Worm (Caenorhabditis elegans): ENCODE results near the gene tbc-9.
A peak's percentile ranks its signal among the peaks of the same experiment; 100 is the strongest.
"Not testable (repeated sequence)": the region's sequence is repeated elsewhere in the genome, so short reads cannot be mapped to it uniquely, and the experiment has no call there.

The tbc-9 gene

DNA sequence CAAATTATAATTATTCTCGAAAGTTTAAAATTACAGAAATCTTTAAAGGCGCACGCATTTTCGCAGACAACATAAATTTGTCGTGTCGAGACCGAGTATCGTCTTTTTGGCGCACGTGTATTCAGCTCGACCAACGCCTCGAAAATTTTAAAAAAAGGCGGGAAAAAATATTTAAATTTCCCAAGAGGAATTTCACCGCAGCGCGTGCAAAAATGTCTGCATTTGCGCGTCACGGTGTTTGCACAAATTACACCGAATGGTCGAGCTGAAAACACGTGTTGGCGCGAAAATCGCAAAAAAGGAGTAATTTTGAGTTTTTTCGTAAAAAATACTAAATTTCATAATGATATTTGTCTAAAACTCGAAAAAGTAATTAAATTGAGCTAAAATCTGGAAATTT, 51.9 kb downstream of the tbc-9 start:
- TF ChIP-seq lin-38 (GFP tag; IDR thresholded peaks at IDR 0.05): peak; percentile 38; the same call in 1 of the 2 replicates
- TF ChIP-seq nhr-42 (GFP tag; IDR thresholded peaks at IDR 0.05): no peak

DNA sequence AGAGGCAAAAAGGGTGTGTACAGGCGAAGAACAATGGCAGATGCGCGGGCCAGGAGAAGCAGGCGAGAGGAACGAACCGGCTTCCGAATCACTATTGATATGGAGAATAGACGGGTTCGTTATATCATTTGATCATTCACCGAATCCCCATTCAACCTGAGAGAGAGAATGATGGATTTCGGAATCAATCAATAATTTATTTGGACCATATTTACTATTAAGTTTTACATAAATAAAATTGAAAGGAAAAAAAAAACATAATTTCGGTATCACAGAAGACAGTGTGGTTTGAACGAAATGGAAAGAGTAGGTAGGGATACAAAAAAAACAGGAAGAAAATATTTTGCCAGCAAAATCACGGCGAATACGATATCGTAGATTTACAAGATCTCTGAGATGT, 57.4 kb downstream of the tbc-9 start, which contains the start of gene mam-3:
mam-3 (minus strand) TSS at position 101 of the 400 bp plus-strand sequence.
- TF ChIP-seq rbr-2 (tag; optimal IDR thresholded peaks at IDR 0.05) (no peak), ceh-28 (tag; optimal IDR thresholded peaks at IDR 0.05) (no peak), mxl-3 (GFP tag; optimal IDR thresholded peaks at IDR 0.05) (no peak), daf-19 (GFP tag; conservative IDR thresholded peaks at IDR 0.05) (no peak), dmd-6 (GFP tag; IDR thresholded peaks at IDR 0.05) (no peak), tra-1 (GFP tag; IDR thresholded peaks at IDR 0.05) (no peak), lin-1 (GFP tag; IDR thresholded peaks at IDR 0.05) (no peak), nhr-41 (GFP tag; IDR thresholded peaks at IDR 0.05) (no peak), Y5F2A.4 (GFP tag; optimal IDR thresholded peaks at IDR 0.05) (no peak), T26A8.4 (GFP tag; IDR thresholded peaks at IDR 0.05) (no peak)

DNA sequence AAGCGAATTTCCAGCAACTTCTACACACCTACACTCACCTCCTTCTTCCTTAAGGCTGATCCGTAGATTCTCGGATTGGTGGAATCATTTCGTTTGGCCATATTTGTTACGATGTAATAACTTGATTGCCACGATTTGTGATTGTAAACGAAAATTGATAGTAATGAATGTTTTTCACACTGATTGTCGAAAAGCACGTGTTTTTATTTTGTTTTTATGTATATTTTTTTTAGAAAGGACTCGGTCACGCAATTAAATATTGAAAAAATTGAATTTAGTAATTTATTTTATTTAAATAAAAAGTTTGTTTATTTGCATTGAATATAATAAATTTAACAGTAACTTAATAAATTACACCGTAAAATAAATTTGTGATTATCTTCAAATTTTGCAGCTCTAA, 68.8 kb downstream of the tbc-9 start, which contains the start of gene K09B11.5:
K09B11.5 (minus strand) TSS at position 101 of the 400 bp plus-strand sequence.
- not testable (repeated sequence) for TF ChIP-seq egl-43 (GFP tag; IDR thresholded peaks at IDR 0.05); daf-12 (tag; optimal IDR thresholded peaks at IDR 0.05); nhr-48 (tag; optimal IDR thresholded peaks at IDR 0.05)

DNA sequence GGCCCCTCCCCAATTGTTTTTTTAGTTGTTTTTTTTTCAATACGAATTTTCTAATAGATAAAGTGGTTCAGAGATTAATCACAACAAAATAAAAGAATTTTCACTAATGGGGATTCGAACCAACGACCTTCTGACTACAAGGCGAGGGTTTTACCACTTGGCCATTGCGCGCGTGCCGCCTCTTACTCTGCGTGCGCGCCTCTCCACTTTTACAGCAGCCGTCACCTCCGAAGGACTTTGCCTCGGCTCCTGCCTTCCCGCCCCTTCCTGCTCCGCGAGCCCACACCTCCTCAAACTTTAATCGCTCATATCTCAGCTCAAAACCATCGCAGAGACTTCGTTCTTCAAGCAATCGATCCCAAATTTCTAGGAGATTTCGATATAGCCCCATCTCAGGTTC, 72.5 kb downstream of the tbc-9 start:
- peak; percentile 93 for TF ChIP-seq set-16 (GFP tag; IDR thresholded peaks at IDR 0.05)
- peak; percentile 51; the same call in 1 of the 2 replicates for TF ChIP-seq arid-1 (GFP tag; conservative IDR thresholded peaks at IDR 0.05)
- peak; percentile 87 for TF ChIP-seq egl-43 (GFP tag; IDR thresholded peaks at IDR 0.05)
- 0 out of 2 replicates have a peak, but pooled peaks have one; percentile 51 for TF ChIP-seq saeg-2 (GFP tag; IDR thresholded peaks at IDR 0.05)
- TF ChIP-seq lim-7 (GFP tag; IDR thresholded peaks at IDR 0.05): peak; percentile 64
- peak; percentile 56; the same call in 1 of the 2 replicates for TF ChIP-seq pha-4 (GFP tag; IDR thresholded peaks at IDR 0.05)
- not testable (repeated sequence) for TF ChIP-seq pha-4 (tag; optimal IDR thresholded peaks at IDR 0.05)
- TF ChIP-seq dmd-6 (GFP tag; IDR thresholded peaks at IDR 0.05): peak; percentile 49
- peak; percentile 68; the same call in 1 of the 2 replicates for TF ChIP-seq nhr-42 (GFP tag; IDR thresholded peaks at IDR 0.05)
- TF ChIP-seq T26A8.4 (GFP tag; IDR thresholded peaks at IDR 0.05): peak; percentile 54; the same call in 1 of the 2 replicates
- peak; percentile 91 for TF ChIP-seq snpc-1.2 (GFP tag; IDR thresholded peaks at IDR 0.05)
- peak; percentile 71 for TF ChIP-seq lin-38 (GFP tag; IDR thresholded peaks at IDR 0.05)
- TF ChIP-seq madf-9 (GFP tag; conservative IDR thresholded peaks at IDR 0.05): peak; percentile 43; the same call in 1 of the 2 replicates
- peak; percentile 79; the same call in 1 of the 2 replicates for TF ChIP-seq D1046.2 (GFP tag; IDR thresholded peaks at IDR 0.05)
- TF ChIP-seq hmg-1.1 (GFP tag; IDR thresholded peaks at IDR 0.05): peak; percentile 68
- 0 out of 2 replicates have a peak, but pooled peaks have one; percentile 9 for TF ChIP-seq Y48G9A.11 (GFP tag; IDR thresholded peaks at IDR 0.05)
- peak; percentile 5 for TF ChIP-seq rbr-2 (tag; optimal IDR thresholded peaks at IDR 0.05)
- peak; percentile 47; the same call in 1 of the 2 replicates for TF ChIP-seq vab-7 (GFP tag; IDR thresholded peaks at IDR 0.05)
- peak; percentile 25; the same call in 1 of the 2 replicates for TF ChIP-seq lin-1 (GFP tag; IDR thresholded peaks at IDR 0.05)

DNA sequence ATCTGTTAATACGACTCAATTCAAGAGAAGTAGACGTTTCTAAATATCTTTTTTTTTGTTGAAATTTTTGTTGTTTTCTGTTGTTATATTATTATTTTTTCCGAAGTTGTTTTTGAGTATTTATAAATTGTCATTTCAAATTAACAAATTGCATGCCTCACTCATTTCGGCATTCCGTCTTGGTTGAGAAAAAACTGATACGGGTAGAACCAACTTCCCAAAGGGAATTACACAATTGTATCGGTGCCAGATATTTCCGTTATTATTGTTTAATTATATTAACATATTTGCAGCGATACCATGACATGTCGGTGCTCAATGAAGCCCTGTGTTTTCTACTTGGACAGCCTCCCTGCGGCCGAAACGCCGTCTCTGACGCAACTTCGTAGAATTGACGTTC, 73.4 kb downstream of the tbc-9 start, which contains the start of gene K09B11.4:
K09B11.4 (plus strand) TSS at position 301 of the 400 bp plus-strand sequence.
- TF ChIP-seq egl-27 (tag; optimal IDR thresholded peaks at IDR 0.05): no peak
- TF ChIP-seq egl-43 (GFP tag; IDR thresholded peaks at IDR 0.05): no peak
- no peak for TF ChIP-seq nhr-48 (tag; optimal IDR thresholded peaks at IDR 0.05)
- no peak for TF ChIP-seq spr-3 (GFP tag; optimal IDR thresholded peaks at IDR 0.05)
- no peak for TF ChIP-seq ztf-7 (tag; optimal IDR thresholded peaks at IDR 0.05)
- no peak for TF ChIP-seq nhr-77 (tag; optimal IDR thresholded peaks at IDR 0.05)
- TF ChIP-seq zip-11 (GFP tag; IDR thresholded peaks at IDR 0.05): no peak
- no peak for TF ChIP-seq nhr-41 (GFP tag; IDR thresholded peaks at IDR 0.05)
- no peak for TF ChIP-seq lim-7 (GFP tag; IDR thresholded peaks at IDR 0.05)
- no peak for TF ChIP-seq skn-1 (tag; optimal IDR thresholded peaks at IDR 0.05)
- no peak for TF ChIP-seq dmd-9 (GFP tag; IDR thresholded peaks at IDR 0.05)
- no peak for TF ChIP-seq nhr-237 (tag; optimal IDR thresholded peaks at IDR 0.05)
- TF ChIP-seq mdt-29 (GFP tag; IDR thresholded peaks at IDR 0.05): no peak
- no peak for TF ChIP-seq sdz-12 (GFP tag; optimal IDR thresholded peaks at IDR 0.05)
- no peak for TF ChIP-seq ctbp-1 (GFP tag; IDR thresholded peaks at IDR 0.05)

Data from whole organism, L4 larva.